Worm (Caenorhabditis elegans): ENCODE measurements around the gene cbs-1.

Gene cbs-1

DNA sequence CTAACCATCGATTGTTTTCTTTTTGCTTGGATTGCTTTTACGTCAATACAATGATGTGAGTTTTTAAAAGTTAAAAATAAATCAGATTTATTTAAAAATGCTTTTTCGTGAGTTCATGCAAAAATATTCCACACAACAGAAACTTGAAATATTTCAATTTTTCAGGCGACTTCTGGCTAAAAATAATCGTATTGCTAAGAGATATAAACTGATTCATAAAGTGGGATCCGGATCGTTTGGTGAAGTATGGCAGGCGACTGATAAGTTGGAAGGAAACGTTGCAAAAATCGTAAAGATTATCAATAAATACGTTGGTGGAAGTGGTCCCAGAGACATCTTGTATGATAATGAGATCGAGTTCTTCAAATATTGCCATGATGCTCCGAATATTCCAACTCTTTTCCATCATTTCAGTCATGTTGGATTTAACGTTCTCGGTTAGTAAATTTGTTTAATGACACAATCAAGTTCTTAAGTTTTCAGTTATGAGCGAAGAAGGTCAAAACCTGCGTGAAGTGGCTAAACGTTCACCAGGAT lies 6.5 kb downstream of the cbs-1 start, which contains the start of gene ZC373.3:
Gene ZC373.3, plus strand, starts transcription at position 51 of the 537 bp plus-strand sequence.
- no peak for TF ChIP-seq unc-62 (GFP tag; optimal IDR thresholded peaks at IDR 0.05)

DNA sequence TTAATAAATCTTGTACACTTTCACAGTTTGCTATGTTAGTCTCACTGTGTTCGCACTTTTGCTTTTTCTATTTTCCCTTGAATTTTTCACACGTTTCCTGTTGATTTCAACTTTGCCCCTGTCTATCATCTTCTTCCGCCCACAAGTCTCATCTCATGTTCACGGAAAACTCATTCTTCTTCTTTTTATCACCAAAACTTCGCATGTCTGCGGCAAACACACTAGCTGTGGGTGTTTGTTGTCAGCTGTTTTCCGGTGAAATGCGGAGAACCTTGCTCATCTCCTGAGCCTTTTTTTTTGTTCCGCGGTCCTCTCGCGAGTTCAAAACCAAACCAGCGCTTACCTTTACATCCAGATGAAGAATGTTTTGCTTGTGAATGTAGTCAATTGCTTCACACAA lies 14.4 kb downstream of the cbs-1 start:
- TF ChIP-seq Y79H2A.3 (GFP tag; conservative IDR thresholded peaks at IDR 0.05) (no peak), T26A5.8 (tag; optimal IDR thresholded peaks at IDR 0.05) (no peak), K11D2.4 (GFP tag; IDR thresholded peaks at IDR 0.05) (0 out of 2 replicates have a peak, but pooled peaks have one; percentile 48)

DNA sequence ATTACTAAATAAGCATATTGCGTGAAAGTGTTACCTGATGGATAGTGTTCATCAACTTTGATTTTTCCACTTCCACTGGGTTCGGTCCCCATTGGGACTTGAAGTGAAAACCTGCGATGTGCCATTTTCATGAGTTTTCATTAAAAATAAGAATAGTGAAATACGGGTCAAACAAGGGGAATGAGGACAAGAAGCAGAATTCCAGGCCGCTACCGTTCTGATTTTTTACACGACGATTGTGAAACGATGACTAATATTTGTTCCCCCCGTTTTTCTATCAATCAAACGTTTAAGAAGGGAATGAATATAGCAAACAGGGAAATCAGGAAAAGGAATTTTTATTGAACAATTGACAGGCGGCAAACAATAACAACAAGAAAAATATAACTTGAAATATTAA lies 15.6 kb downstream of the cbs-1 start, which contains the start of gene mlck-1:
Gene mlck-1, minus strand, starts transcription at position 101 of the 400 bp plus-strand sequence.
- TF ChIP-seq F33H1.4 (GFP tag; IDR thresholded peaks at IDR 0.05) (no peak), ceh-27 (GFP tag; optimal IDR thresholded peaks at IDR 0.05) (no peak), Y79H2A.3 (GFP tag; conservative IDR thresholded peaks at IDR 0.05) (no peak), hmg-20 (GFP tag; IDR thresholded peaks at IDR 0.05) (no peak), T26A5.8 (tag; optimal IDR thresholded peaks at IDR 0.05) (no peak), B0019.2 (GFP tag; conservative IDR thresholded peaks at IDR 0.05) (no peak), pbrm-1 (GFP tag; IDR thresholded peaks at IDR 0.05) (no peak), dpl-1 (GFP tag; optimal IDR thresholded peaks at IDR 0.05) (no peak), nfyb-1 (GFP tag; IDR thresholded peaks at IDR 0.05) (no peak), dox-1 (GFP tag; IDR thresholded peaks at IDR 0.05) (no peak), ztf-25 (GFP tag; IDR thresholded peaks at IDR 0.05) (no peak), nfya-2 (GFP tag; IDR thresholded peaks at IDR 0.05) (no peak), lag-1 (GFP tag; IDR thresholded peaks at IDR 0.05) (no peak), lin-40 (tag; optimal IDR thresholded peaks at IDR 0.05) (no peak), sptf-2 (GFP tag; optimal IDR thresholded peaks at IDR 0.05) (no peak)

DNA sequence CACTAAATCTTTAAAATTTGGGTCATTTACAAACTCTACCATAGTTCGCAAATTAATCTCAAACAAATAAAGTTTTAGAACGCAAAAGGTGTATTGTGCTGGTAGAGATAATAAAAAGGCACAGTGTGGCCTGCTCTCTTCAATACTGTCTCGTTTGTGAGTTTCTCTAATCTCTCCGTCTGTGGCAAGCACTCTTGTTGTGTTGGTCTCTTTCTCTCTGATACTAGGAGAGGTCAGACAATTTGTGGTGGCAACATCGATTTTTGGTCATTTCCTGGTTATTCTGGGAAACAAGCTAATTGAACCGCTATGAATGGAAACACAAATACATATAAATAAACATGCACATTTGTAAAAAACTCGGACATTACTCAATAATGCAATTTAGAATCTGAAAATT lies 20.2 kb downstream of the cbs-1 start, which contains the start of gene ZC373.5:
Gene ZC373.5, minus strand, starts transcription at position 159 of the 400 bp plus-strand sequence.
- TF ChIP-seq hmg-1.2 (GFP tag; IDR thresholded peaks at IDR 0.05) (peak; percentile 66; the same call in 1 of the 2 replicates), nhr-80 (tag; optimal IDR thresholded peaks at IDR 0.05) (peak; percentile 83), athp-1 (tag; optimal IDR thresholded peaks at IDR 0.05) (no peak)

DNA sequence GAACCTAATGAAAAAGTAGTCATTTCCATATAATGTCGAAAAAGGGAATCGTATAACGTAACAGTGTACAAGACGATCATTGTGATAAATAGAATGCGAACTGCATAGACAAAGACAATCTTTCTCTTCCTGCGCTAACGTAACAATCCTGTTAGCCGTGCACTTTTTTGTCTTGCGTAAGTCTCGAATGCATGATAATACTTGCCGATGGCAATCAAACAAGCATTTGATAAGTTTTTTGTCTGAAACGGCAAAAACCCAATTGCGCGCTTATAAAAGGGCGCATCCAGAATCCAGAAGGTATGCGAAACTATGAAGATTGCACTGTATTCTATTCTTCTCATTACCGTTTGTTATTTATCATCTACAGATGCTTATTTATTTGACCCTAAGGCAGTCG lies 20.9 kb downstream of the cbs-1 start, which contains the start of gene dao-4:
Gene dao-4, plus strand, starts transcription at position 301 of the 400 bp plus-strand sequence.
- no peak for TF ChIP-seq B0035.1 (tag; optimal IDR thresholded peaks at IDR 0.05)
- no peak for TF ChIP-seq F23B12.7 (tag; optimal IDR thresholded peaks at IDR 0.05; ENCODE audit: insufficient read depth)
- TF ChIP-seq lin-54 (GFP tag; optimal IDR thresholded peaks at IDR 0.05), result no peak
- TF ChIP-seq Y95B8A.8 (GFP tag; IDR thresholded peaks at IDR 0.05), result no peak
- TF ChIP-seq nhr-179 (tag; optimal IDR thresholded peaks at IDR 0.05), result no peak
- TF ChIP-seq lag-1 (GFP tag; IDR thresholded peaks at IDR 0.05), result no peak
- TF ChIP-seq ceh-58 (GFP tag; IDR thresholded peaks at IDR 0.05), result no peak
- no peak for TF ChIP-seq ztf-22 (GFP tag; optimal IDR thresholded peaks at IDR 0.05)

DNA sequence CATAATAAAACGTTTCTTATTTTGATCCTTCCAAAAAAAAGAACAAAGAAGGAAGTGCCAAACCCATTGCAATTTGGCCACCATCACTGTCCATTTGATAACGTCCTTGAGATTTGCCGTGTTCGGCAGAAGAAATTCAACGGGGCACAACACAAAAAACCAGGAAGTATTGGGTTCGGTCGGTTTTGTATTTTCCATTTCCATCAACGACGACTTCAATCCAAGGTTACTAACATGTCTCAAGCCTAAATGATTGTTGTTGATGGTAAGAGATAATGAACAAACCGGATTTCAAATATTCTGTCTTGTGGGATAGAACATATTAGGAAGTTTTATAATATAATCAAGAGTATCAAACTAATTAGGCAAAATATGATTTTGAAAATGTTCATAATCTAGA lies 22.3 kb downstream of the cbs-1 start:
- TF ChIP-seq hlh-26 (GFP tag; conservative IDR thresholded peaks at IDR 0.05), result no peak
- no peak for TF ChIP-seq snpc-1.1 (tag; optimal IDR thresholded peaks at IDR 0.05; ENCODE audit: insufficient read depth)
- no peak for TF ChIP-seq attf-3 (GFP tag; conservative IDR thresholded peaks at IDR 0.05)
- no peak for TF ChIP-seq lsy-27 (tag; optimal IDR thresholded peaks at IDR 0.05; ENCODE audit: borderline replicate concordance, insufficient read depth)
- TF ChIP-seq nhr-120 (GFP tag; IDR thresholded peaks at IDR 0.05), result no peak
- no peak for TF ChIP-seq ceh-40 (GFP tag; IDR thresholded peaks at IDR 0.05)
- no peak for TF ChIP-seq unc-130 (GFP tag; optimal IDR thresholded peaks at IDR 0.05)
- no peak for TF ChIP-seq F10E7.11 (tag; optimal IDR thresholded peaks at IDR 0.05)
- no peak for TF ChIP-seq cebp-2 (GFP tag; IDR thresholded peaks at IDR 0.05)
- no peak for TF ChIP-seq athp-1 (tag; optimal IDR thresholded peaks at IDR 0.05)
- TF ChIP-seq ccch-3 (GFP tag; optimal IDR thresholded peaks at IDR 0.05), result no peak
- TF ChIP-seq let-526 (GFP tag; IDR thresholded peaks at IDR 0.05), result no peak
- no peak for TF ChIP-seq nhr-179 (tag; optimal IDR thresholded peaks at IDR 0.05)
- no peak for TF ChIP-seq B0336.3 (GFP tag; IDR thresholded peaks at IDR 0.05)
- no peak for TF ChIP-seq ceh-58 (GFP tag; IDR thresholded peaks at IDR 0.05)
- no peak for TF ChIP-seq zfh-2 (GFP tag; conservative IDR thresholded peaks at IDR 0.05)

All from whole organism, young adult.